Fruit fly (Drosophila melanogaster): ENCODE measurements around the gene CG12111.

CG12111 gene

DNA sequence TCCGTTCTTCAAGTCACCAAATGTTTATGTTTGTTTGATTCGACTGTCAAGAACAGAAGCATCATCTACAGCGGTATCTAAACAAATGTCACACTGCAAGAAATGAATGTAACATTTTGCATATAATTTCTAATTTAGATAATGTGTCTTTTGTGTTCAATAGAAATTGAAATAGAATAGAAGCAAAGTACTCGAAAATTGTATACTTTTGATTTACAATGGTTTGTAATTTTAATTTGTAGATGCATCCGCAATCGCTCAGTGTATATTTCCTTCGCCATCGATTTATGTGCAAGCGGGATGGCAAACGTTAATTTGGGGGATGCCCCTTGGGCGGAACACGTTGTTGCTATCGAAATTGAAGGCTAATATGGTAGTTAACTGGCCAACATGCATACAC lies 32.6 kb downstream of the CG12111 start (continued):
- no peak for TF ChIP-seq CG13287 (GFP tag; IDR thresholded peaks at IDR 0.05; ENCODE audit: partially characterized antibody)
- TF ChIP-seq run (tag; optimal IDR thresholded peaks at IDR 0.05) = peak; percentile 18
- TF ChIP-seq ftz-f1 (GFP tag; optimal IDR thresholded peaks at IDR 0.05) = no peak
- peak; percentile 57 for TF ChIP-seq CG8924 (tag; optimal IDR thresholded peaks at IDR 0.05)
- TF ChIP-seq CG17802 (tag; optimal IDR thresholded peaks at IDR 0.05) = peak; percentile 18
- peak; percentile 37 for TF ChIP-seq Dek (tag; optimal IDR thresholded peaks at IDR 0.05)
- peak; percentile 40 for TF ChIP-seq CG9932 (GFP tag; IDR thresholded peaks at IDR 0.05)
- TF ChIP-seq ash1 (GFP tag; optimal IDR thresholded peaks at IDR 0.05) = no peak
- TF ChIP-seq otp (GFP tag; IDR thresholded peaks at IDR 0.05) = 0 out of 3 replicates have a peak, but pooled peaks have one; percentile 47
- peak; percentile 15 for TF ChIP-seq caup (GFP tag; optimal IDR thresholded peaks at IDR 0.05; ENCODE audit: severe bottlenecking)
- peak; percentile 47 for TF ChIP-seq Side (GFP tag; optimal IDR thresholded peaks at IDR 0.05)
- TF ChIP-seq wdn (GFP tag; IDR thresholded peaks at IDR 0.05) = peak; percentile 36; the same call in 1 of the 2 replicates
- TF ChIP-seq Xrp1 (GFP tag; IDR thresholded peaks at IDR 0.05) = peak; percentile 77; the same call in 1 of the 2 replicates
- TF ChIP-seq bab2 (GFP tag; optimal IDR thresholded peaks at IDR 0.05) = peak; percentile 62
- peak; percentile 74 for TF ChIP-seq Sox102F (GFP tag; optimal IDR thresholded peaks at IDR 0.05)
- TF ChIP-seq scrt (GFP tag; optimal IDR thresholded peaks at IDR 0.05) = peak; percentile 33
- TF ChIP-seq tgo (GFP tag; IDR thresholded peaks at IDR 0.05) = peak; percentile 68
- peak; percentile 38 for TF ChIP-seq Spps (tag; optimal IDR thresholded peaks at IDR 0.05)
- TF ChIP-seq da (GFP tag; optimal IDR thresholded peaks at IDR 0.05) = no peak
- TF ChIP-seq gsb-n (tag; optimal IDR thresholded peaks at IDR 0.05) = peak; percentile 24
- no peak for TF ChIP-seq abd-A (tag; optimal IDR thresholded peaks at IDR 0.05)
- no peak for TF ChIP-seq CG8765 (GFP tag; IDR thresholded peaks at IDR 0.05)
- TF ChIP-seq CG6765 (GFP tag; optimal IDR thresholded peaks at IDR 0.05) = peak; percentile 45
- TF ChIP-seq CG12391 (tag; optimal IDR thresholded peaks at IDR 0.05) = peak; percentile 74
- no peak for TF ChIP-seq CG9876 (GFP tag; optimal IDR thresholded peaks at IDR 0.05)
- no peak for TF ChIP-seq pros (GFP tag; optimal IDR thresholded peaks at IDR 0.05)
- TF ChIP-seq ttk (GFP tag; IDR thresholded peaks at IDR 0.05) = no peak
- peak; percentile 32; the same call in 1 of the 2 replicates for TF ChIP-seq MBD-R2 (GFP tag; IDR thresholded peaks at IDR 0.05)
- TF ChIP-seq Vsx1 (GFP tag; optimal IDR thresholded peaks at IDR 0.05) = no peak
- TF ChIP-seq slp2 (GFP tag; optimal IDR thresholded peaks at IDR 0.05) = peak; percentile 61
- no peak for TF ChIP-seq Lim3 (GFP tag; IDR thresholded peaks at IDR 0.05)
- no peak for TF ChIP-seq Dip2 (GFP tag; IDR thresholded peaks at IDR 0.05)
- no peak for TF ChIP-seq CG10543 (GFP tag; optimal IDR thresholded peaks at IDR 0.05)
- TF ChIP-seq ab (GFP tag; optimal IDR thresholded peaks at IDR 0.05) = no peak
- no peak for TF ChIP-seq tup (GFP tag; optimal IDR thresholded peaks at IDR 0.05)
- peak; percentile 63 for TF ChIP-seq ara (GFP tag; IDR thresholded peaks at IDR 0.05)
- peak; percentile 61 for TF ChIP-seq CG9727 (GFP tag; optimal IDR thresholded peaks at IDR 0.05)
- TF ChIP-seq bigmax (GFP tag; optimal IDR thresholded peaks at IDR 0.05) = no peak
- no peak for TF ChIP-seq repo (GFP tag; optimal IDR thresholded peaks at IDR 0.05)
- no peak for TF ChIP-seq CG10321 (GFP tag; IDR thresholded peaks at IDR 0.05)
- TF ChIP-seq Sry-β (GFP tag; optimal IDR thresholded peaks at IDR 0.05) = no peak
- TF ChIP-seq CG31388 (GFP tag; optimal IDR thresholded peaks at IDR 0.05) = no peak
- TF ChIP-seq pho (GFP tag; optimal IDR thresholded peaks at IDR 0.05) = peak; percentile 22
- peak; percentile 45 for TF ChIP-seq Sox100B (GFP tag; optimal IDR thresholded peaks at IDR 0.05)
- peak; percentile 16 for TF ChIP-seq CG9609 (GFP tag; optimal IDR thresholded peaks at IDR 0.05)
- TF ChIP-seq CG12104 (GFP tag; optimal IDR thresholded peaks at IDR 0.05) = no peak
- TF ChIP-seq CG11456 (GFP tag; IDR thresholded peaks at IDR 0.05) = peak; percentile 66; the same call in 1 of the 3 replicates
- peak; percentile 54 for TF ChIP-seq Ssrp (tag; optimal IDR thresholded peaks at IDR 0.05)
- peak; percentile 55; the same call in 2 of the 3 replicates for TF ChIP-seq Aef1 (GFP tag; IDR thresholded peaks at IDR 0.05)
- TF ChIP-seq Mes4 (GFP tag; optimal IDR thresholded peaks at IDR 0.05) = peak; percentile 12
- peak; percentile 76 for TF ChIP-seq dmrt99B (tag; optimal IDR thresholded peaks at IDR 0.05)

All from whole organism, embryonic.